Fruit fly (Drosophila melanogaster): ENCODE data around the gene CG18622.
A peak's percentile ranks its signal among the peaks of the same experiment; 100 is the strongest.

Gene CG18622

DNA sequence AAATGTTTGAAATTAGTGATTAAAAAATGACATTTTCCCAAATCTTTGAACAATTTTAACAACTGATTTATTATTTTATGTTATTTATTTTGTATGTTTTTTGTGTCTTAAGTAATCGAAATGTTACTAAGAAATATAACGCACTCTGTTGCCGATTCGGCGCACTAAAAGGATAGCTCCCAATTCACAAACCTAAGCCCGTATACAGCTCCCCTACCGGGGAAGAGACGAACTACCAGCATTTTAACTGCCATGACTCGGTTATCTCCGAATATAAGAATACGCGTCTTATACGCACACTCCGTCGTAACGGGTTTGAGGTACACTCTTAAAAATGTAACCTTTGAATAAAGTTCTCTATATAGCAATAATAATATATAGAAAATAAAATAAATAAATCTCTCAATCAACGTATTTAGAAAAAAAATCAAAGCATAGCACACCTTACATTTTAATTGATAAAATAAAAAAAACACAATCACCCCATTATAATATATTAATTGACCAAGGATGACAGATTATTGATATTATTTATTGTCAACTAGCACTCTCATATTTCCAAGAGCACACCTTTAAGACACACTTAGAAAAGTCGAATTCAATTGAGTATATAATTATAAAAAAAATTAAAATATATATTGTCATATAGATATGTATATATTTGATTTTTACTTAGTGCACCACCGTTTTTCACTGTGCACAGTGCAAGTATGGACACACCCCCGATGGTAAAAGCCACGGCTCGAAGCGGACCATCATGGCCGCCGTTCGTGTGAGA lies 29.6 kb downstream of the CG18622 start (continued):
- no peak for TF ChIP-seq cyc (GFP tag; optimal IDR thresholded peaks at IDR 0.05)
- no peak; the same call in 1 of the 2 replicates for TF ChIP-seq CG15336 (GFP tag; IDR thresholded peaks at IDR 0.05)
- TF ChIP-seq ss (GFP tag; optimal IDR thresholded peaks at IDR 0.05): peak; percentile 63 to 82
- peak; percentile 76 for TF ChIP-seq acj6 (GFP tag; optimal IDR thresholded peaks at IDR 0.05)
- no peak for TF ChIP-seq Eip93F (GFP tag; optimal IDR thresholded peaks at IDR 0.05)
- TF ChIP-seq Blimp-1 (GFP tag; optimal IDR thresholded peaks at IDR 0.05): peak; percentile 44
- TF ChIP-seq Smox (GFP tag; optimal IDR thresholded peaks at IDR 0.05): peak; percentile 49
- peak; percentile 36; the same call in 1 of the 2 replicates for TF ChIP-seq Gug (GFP tag; IDR thresholded peaks at IDR 0.05)
- TF ChIP-seq Lpt (GFP tag; optimal IDR thresholded peaks at IDR 0.05): peak; percentile 75
- peak; percentile 83 for TF ChIP-seq CG8632 (GFP tag; optimal IDR thresholded peaks at IDR 0.05)
- peak; percentile 67 for TF ChIP-seq CG8119 (GFP tag; IDR thresholded peaks at IDR 0.05)
- peak; percentile 54 for TF ChIP-seq spab (GFP tag; optimal IDR thresholded peaks at IDR 0.05)
- TF ChIP-seq CG11294 (GFP tag; IDR thresholded peaks at IDR 0.05): no peak; the same call in 1 of the 2 replicates
- TF ChIP-seq CG34406 (GFP tag; optimal IDR thresholded peaks at IDR 0.05): peak; percentile 88
- peak; percentile 78 for TF ChIP-seq CG6792 (GFP tag; optimal IDR thresholded peaks at IDR 0.05)
- peak; percentile 85 for TF ChIP-seq CG4318 (GFP tag; optimal IDR thresholded peaks at IDR 0.05)
- peak; percentile 20 for TF ChIP-seq fkh (GFP tag; optimal IDR thresholded peaks at IDR 0.05)
- TF ChIP-seq CG31627 (GFP tag; optimal IDR thresholded peaks at IDR 0.05): peak; percentile 13
- TF ChIP-seq Sox102F (GFP tag; optimal IDR thresholded peaks at IDR 0.05): peak; percentile 41
- TF ChIP-seq lz (GFP tag; optimal IDR thresholded peaks at IDR 0.05): peak; percentile 43
- TF ChIP-seq Met (GFP tag; optimal IDR thresholded peaks at IDR 0.05): peak; percentile 50
- peak; percentile 73 for TF ChIP-seq svp (GFP tag)
- TF ChIP-seq achi (GFP tag; optimal IDR thresholded peaks at IDR 0.05): peak; percentile 85
- TF ChIP-seq Sox15 (GFP tag; optimal IDR thresholded peaks at IDR 0.05): peak; percentile 55
- no peak for TF ChIP-seq fd85E (GFP tag; optimal IDR thresholded peaks at IDR 0.05)
- peak; percentile 63 for TF ChIP-seq CG8319 (GFP tag; optimal IDR thresholded peaks at IDR 0.05)
- no peak for TF ChIP-seq Hr38 (GFP tag; optimal IDR thresholded peaks at IDR 0.05)
- TF ChIP-seq vri (GFP tag; optimal IDR thresholded peaks at IDR 0.05): no peak
- TF ChIP-seq CG6854 (GFP tag; optimal IDR thresholded peaks at IDR 0.05): no peak
- peak; percentile 86 for TF ChIP-seq CG10631 (GFP tag; optimal IDR thresholded peaks at IDR 0.05)
- TF ChIP-seq CG11902 (GFP tag; optimal IDR thresholded peaks at IDR 0.05): peak; percentile 13
- peak in 1 of 2 experiments; percentile 87 for TF ChIP-seq salr (GFP tag; optimal IDR thresholded peaks at IDR 0.05)
- TF ChIP-seq CG3032 (tag; optimal IDR thresholded peaks at IDR 0.05): peak; percentile 85
- TF ChIP-seq dsx (GFP tag; optimal IDR thresholded peaks at IDR 0.05; ENCODE audit: poor library complexity, severe bottlenecking): peak; percentile 66
- TF ChIP-seq CG1621 (tag; optimal IDR thresholded peaks at IDR 0.05): peak; percentile 15
- TF ChIP-seq Eip78C (GFP tag): peak; percentile 89
- peak; percentile 65 for TF ChIP-seq CG10669 (GFP tag; optimal IDR thresholded peaks at IDR 0.05)

DNA sequence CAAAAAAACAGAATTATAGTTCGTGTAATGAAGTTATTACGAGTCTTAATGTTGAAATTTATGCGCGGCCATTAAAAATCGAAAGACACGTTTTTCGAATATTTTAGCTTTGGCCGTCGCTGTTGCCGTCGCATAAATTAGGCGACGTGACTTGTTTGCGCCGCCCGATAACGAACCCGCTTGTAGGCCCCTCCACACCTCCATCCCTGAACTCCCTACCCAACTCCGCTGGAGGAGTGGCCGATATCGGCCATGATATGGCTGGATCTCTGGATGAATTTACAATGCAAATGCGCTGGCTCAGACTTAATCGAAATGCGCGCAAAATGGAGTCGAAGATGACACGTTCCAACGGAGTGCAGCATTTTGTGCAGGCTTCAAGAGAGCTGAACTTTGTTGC lies 33.1 kb downstream of the CG18622 start:
- TF ChIP-seq Sox102F (GFP tag; optimal IDR thresholded peaks at IDR 0.05) (no peak), net (GFP tag; optimal IDR thresholded peaks at IDR 0.05) (no peak), svp (GFP tag) (peak; percentile 14), dsx (GFP tag; optimal IDR thresholded peaks at IDR 0.05; ENCODE audit: poor library complexity, severe bottlenecking) (peak; percentile 31)

DNA sequence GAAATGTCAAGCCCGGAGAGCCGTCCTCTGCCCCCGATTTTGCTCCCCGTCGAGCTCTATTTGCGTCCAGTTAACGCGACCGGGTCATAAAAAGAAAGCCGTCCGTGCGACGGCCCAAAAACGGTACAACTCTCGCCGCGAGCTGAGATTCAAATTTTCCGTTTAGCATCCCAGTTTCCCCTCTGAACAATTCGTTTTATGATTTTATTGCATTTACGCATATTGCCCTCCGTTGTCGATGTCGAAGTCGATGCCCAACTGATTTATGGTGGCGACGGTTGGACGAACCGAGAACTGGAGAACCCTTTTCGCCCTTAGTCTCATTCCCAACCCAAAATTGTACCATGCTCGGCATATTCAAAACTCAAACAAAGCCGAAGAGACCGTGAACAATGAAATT lies 36.2 kb downstream of the CG18622 start:
- TF ChIP-seq CG34406 (GFP tag; optimal IDR thresholded peaks at IDR 0.05) (no peak), fkh (GFP tag; optimal IDR thresholded peaks at IDR 0.05) (no peak), svp (GFP tag) (no peak), Sox102F (GFP tag; optimal IDR thresholded peaks at IDR 0.05) (no peak), CG11762 (GFP tag; optimal IDR thresholded peaks at IDR 0.05; ENCODE audit: insufficient read depth) (no peak), dac (GFP tag; optimal IDR thresholded peaks at IDR 0.05) (no peak), CG4318 (GFP tag; optimal IDR thresholded peaks at IDR 0.05) (no peak), CG6163 (GFP tag; IDR thresholded peaks at IDR 0.05) (no peak), CG6808 (GFP tag; optimal IDR thresholded peaks at IDR 0.05) (no peak), Hr39 (GFP tag; optimal IDR thresholded peaks at IDR 0.05) (no peak)

Measured in whole organism, prepupa.